Worm (Caenorhabditis elegans) whole organism, L3 larva: ENCODE results near the gene F59B1.10.

ENCODE experiments used
- ama-1 ChIP-seq: fragments of 150-350 bp; optimal IDR thresholded peaks from 2 replicates; lab custom pipeline; 2018
- ceh-16 ChIP-seq: sonication (generic microtip); optimal IDR thresholded peaks from 2 replicates; lab custom pipeline; 2017; ENCODE audit warnings: missing biosample characterization, missing genetic modification characterization
- elt-1 ChIP-seq: fragments of 150-350 bp; optimal IDR thresholded peaks from 2 replicates; lab custom pipeline; 2014; ENCODE audit warnings: missing biosample characterization, missing genetic modification characterization
- elt-2 ChIP-seq: sonication (generic microtip); optimal IDR thresholded peaks from 2 replicates; lab custom pipeline; 2016; ENCODE audit warnings: missing genetic modification reagents, mild to moderate bottlenecking, missing genetic modification characterization, missing compliant biosample characterization
- elt-3 ChIP-seq, 3 experiments: fragments of 150-350 bp in 1 of 3; sonication (generic microtip) in 2 of 3; optimal IDR thresholded peaks; 2 replicates in 2 of 3; 4 replicates in 1 of 3; lab custom pipeline; 2014 to 2017; ENCODE audit warnings: missing biosample characterization in 3 of 3, missing genetic modification characterization in 3 of 3
- nhr-12 ChIP-seq: fragments of 150-350 bp; optimal IDR thresholded peaks from 2 replicates; lab custom pipeline; 2014; ENCODE audit warnings: missing biosample characterization, missing genetic modification characterization
- unc-39 ChIP-seq: sonication (generic microtip); optimal IDR thresholded peaks from 4 replicates; lab custom pipeline; 2017; ENCODE audit warnings: missing biosample characterization, missing genetic modification characterization

DNA sequence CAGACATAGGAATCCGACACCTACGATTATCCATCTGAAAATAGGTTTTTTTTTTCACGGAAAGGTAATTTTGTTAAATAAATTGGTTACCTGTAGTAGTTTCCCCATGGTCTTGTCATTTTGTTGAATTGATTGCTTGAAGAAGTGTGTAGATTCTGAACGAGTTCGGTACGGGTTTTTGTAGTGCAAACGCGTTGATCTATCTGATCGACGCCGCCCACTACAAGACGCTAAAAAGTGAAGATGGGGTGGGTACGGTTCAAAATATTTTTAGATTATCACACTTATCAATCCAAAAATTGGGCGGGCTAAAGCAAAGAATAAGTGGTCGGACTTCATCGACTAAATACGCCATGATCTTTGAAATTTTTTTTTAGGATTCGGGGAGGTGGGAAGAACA, 33.4 kb downstream of the F59B1.10 start, which contains the start of gene T22F3.11:
- TF ChIP-seq elt-3 (tag; optimal IDR thresholded peaks at IDR 0.05; lab: Kevin White, UChicago), result no peak
- no peak for TF ChIP-seq ama-1 (lab: Kevin White, UChicago)
- TF ChIP-seq unc-39, result no peak
- TF ChIP-seq nhr-12, result no peak
- TF ChIP-seq ceh-16, result no peak
- TF ChIP-seq elt-2 (tag; lab: Kevin White, UChicago), result no peak
- no peak for TF ChIP-seq elt-1 (tag; lab: Kevin White, UChicago)
